Fruit fly (Drosophila melanogaster) whole organism, embryonic: Measurements from ENCODE around the gene Rok.

Experiments used
- Blimp-1 ChIP-seq: fragments of 200-800 bp; sonication (Bioruptor generic); optimal IDR thresholded peaks from 3 replicates; lab custom pipeline; 2018; ENCODE audit warnings: missing biosample characterization, missing genetic modification characterization, mild to moderate bottlenecking, moderate library complexity, missing genetic modification reagents
- CG10431 ChIP-seq: fragments of 200-800 bp; sonication (Bioruptor generic); optimal IDR thresholded peaks from 3 replicates; lab custom pipeline; 2018; ENCODE audit warnings: missing biosample characterization, mild to moderate bottlenecking, missing genetic modification characterization
- CG10543 ChIP-seq: fragments of 200-800 bp; sonication (Bioruptor generic); optimal IDR thresholded peaks from 3 replicates; lab custom pipeline; 2017; ENCODE audit warnings: missing biosample characterization, mild to moderate bottlenecking, missing genetic modification characterization, moderate library complexity
- CG10565 ChIP-seq: fragments of 200-800 bp; sonication (Bioruptor generic); optimal IDR thresholded peaks from 3 replicates; lab custom pipeline; 2016; ENCODE audit warnings: missing biosample characterization, mild to moderate bottlenecking, missing genetic modification characterization
- CG10959 ChIP-seq: fragments of 200-800 bp; sonication (Bioruptor generic); IDR thresholded peaks from 2 replicates; pipeline ENCODE4 v1.3.6; 2022; ENCODE audit warnings: missing biosample characterization, missing genetic modification characterization
- CG11085 ChIP-seq: fragments of 200-800 bp; sonication (Bioruptor generic); IDR thresholded peaks from 2 replicates; pipeline ENCODE4 v1.3.6; 2022; ENCODE audit warnings: missing biosample characterization, missing genetic modification characterization
- CG12744 ChIP-seq: fragments of 200-800 bp; sonication (Bioruptor generic); optimal IDR thresholded peaks from 2 replicates; lab custom pipeline; 2016; ENCODE audit warnings: missing biosample characterization, missing genetic modification characterization
- CG13296 ChIP-seq: fragments of 200-800 bp; sonication (Bioruptor generic); optimal IDR thresholded peaks from 3 replicates; lab custom pipeline; 2018; ENCODE audit warnings: missing biosample characterization, mild to moderate bottlenecking, missing genetic modification characterization
- CG14710 ChIP-seq: fragments of 200-800 bp; sonication (Bioruptor generic); optimal IDR thresholded peaks from 3 replicates; lab custom pipeline; 2019; ENCODE audit warnings: missing biosample characterization, mild to moderate bottlenecking, missing genetic modification characterization, moderate library complexity
- CG15269 ChIP-seq: fragments of 200-800 bp; sonication (Bioruptor generic); optimal IDR thresholded peaks from 2 replicates; lab custom pipeline; 2018; ENCODE audit warnings: missing biosample characterization, mild to moderate bottlenecking, missing genetic modification characterization, moderate library complexity
- CG15601 ChIP-seq: fragments of 200-800 bp; sonication (Bioruptor generic); optimal IDR thresholded peaks from 3 replicates; lab custom pipeline; 2019; ENCODE audit warnings: missing biosample characterization, mild to moderate bottlenecking, missing genetic modification characterization, moderate library complexity
- CG1602 ChIP-seq: fragments of 200-800 bp; sonication (Bioruptor generic); optimal IDR thresholded peaks from 3 replicates; lab custom pipeline; 2016; ENCODE audit warnings: missing biosample characterization, missing genetic modification characterization
- CG16815 ChIP-seq: fragments of 200-800 bp; sonication (Bioruptor generic); optimal IDR thresholded peaks from 3 replicates; lab custom pipeline; 2017; ENCODE audit warnings: missing biosample characterization, mild to moderate bottlenecking, missing genetic modification characterization
- CG17359 ChIP-seq: fragments of 200-800 bp; sonication (Bioruptor generic); optimal IDR thresholded peaks from 3 replicates; lab custom pipeline; 2018; ENCODE audit warnings: missing biosample characterization, mild to moderate bottlenecking, missing genetic modification characterization, moderate library complexity
- CG32767 ChIP-seq: fragments of 200-800 bp; sonication (Bioruptor generic); IDR thresholded peaks from 2 replicates; pipeline ENCODE4 v1.3.6; 2022; ENCODE audit warnings: missing biosample characterization, missing genetic modification characterization
- CG3407 ChIP-seq: fragments of 200-800 bp; sonication (Bioruptor generic); optimal IDR thresholded peaks from 2 replicates; lab custom pipeline; 2018; ENCODE audit warnings: missing biosample characterization, mild to moderate bottlenecking, missing genetic modification characterization
- CG3847 ChIP-seq: fragments of 200-800 bp; sonication (Bioruptor generic); IDR thresholded peaks from 2 replicates; pipeline ENCODE4 v1.3.6; 2022; ENCODE audit warnings: missing biosample characterization, missing genetic modification characterization
- CG42726 ChIP-seq: fragments of 200-800 bp; sonication (Bioruptor generic); IDR thresholded peaks from 2 replicates; pipeline ENCODE4 v1.3.6; 2022; ENCODE audit warnings: missing biosample characterization, missing genetic modification characterization; ENCODE audit not compliant: partially characterized antibody
- CG4404 ChIP-seq: fragments of 200-800 bp; sonication (Bioruptor generic); IDR thresholded peaks from 2 replicates; pipeline ENCODE4 v1.3.6; 2022; ENCODE audit warnings: missing biosample characterization, missing genetic modification characterization
- CG5245 ChIP-seq: fragments of 200-800 bp; sonication (Bioruptor generic); optimal IDR thresholded peaks from 3 replicates; lab custom pipeline; 2016; ENCODE audit warnings: missing biosample characterization, missing genetic modification characterization
- CG7963 ChIP-seq: fragments of 200-800 bp; sonication (Bioruptor generic); IDR thresholded peaks from 3 replicates; pipeline ENCODE4 v1.3.6; 2022; ENCODE audit warnings: missing biosample characterization, missing genetic modification characterization; ENCODE audit not compliant: partially characterized antibody
- CG8089 ChIP-seq: fragments of 200-800 bp; sonication (Bioruptor generic); optimal IDR thresholded peaks from 3 replicates; lab custom pipeline; 2016; ENCODE audit warnings: missing biosample characterization, missing genetic modification characterization
- CG8290 ChIP-seq, 3 experiments: fragments of 200-800 bp; sonication (Bioruptor generic); optimal IDR thresholded peaks; 2 replicates each; lab custom pipeline; 2016 to 2019; ENCODE audit warnings: missing biosample characterization in 3 of 3, missing genetic modification characterization in 3 of 3, mild to moderate bottlenecking in 2 of 3, moderate library complexity in 1 of 3
- CG9609 ChIP-seq: fragments of 200-800 bp; sonication (Bioruptor generic); optimal IDR thresholded peaks from 3 replicates; lab custom pipeline; 2016; ENCODE audit warnings: missing biosample characterization, missing genetic modification characterization
- Chrac-16 ChIP-seq: fragments of 200-800 bp; sonication (Bioruptor generic); optimal IDR thresholded peaks from 3 replicates; lab custom pipeline; 2016; ENCODE audit warnings: missing biosample characterization, missing genetic modification characterization
- Dfd ChIP-seq, 2 experiments: fragments of >200 bp; optimal IDR thresholded peaks; 2 replicates each; lab custom pipeline; 2017; ENCODE audit warnings: missing biosample characterization in 2 of 2, missing genetic modification characterization in 2 of 2
- HmgD ChIP-seq: fragments of 200-800 bp; sonication (Bioruptor generic); optimal IDR thresholded peaks from 3 replicates; lab custom pipeline; 2016; ENCODE audit warnings: missing biosample characterization, missing genetic modification characterization
- Hmr ChIP-seq: fragments of 200-800 bp; sonication (Bioruptor generic); optimal IDR thresholded peaks from 3 replicates; lab custom pipeline; 2017; ENCODE audit warnings: mild to moderate bottlenecking, missing biosample characterization, missing genetic modification reagents, missing genetic modification characterization
- Hr78 ChIP-seq, 2 experiments: fragments of 200-800 bp in 1 of 2; fragments of >200 bp in 1 of 2; sonication (Bioruptor generic) in 1 of 2; optimal IDR thresholded peaks; 2 replicates each; lab custom pipeline; 2017 to 2019; ENCODE audit warnings: missing biosample characterization in 2 of 2, missing genetic modification characterization in 2 of 2, mild to moderate bottlenecking in 1 of 2, moderate library complexity in 1 of 2
- Lim3 ChIP-seq: fragments of 200-800 bp; sonication (Bioruptor generic); IDR thresholded peaks from 2 replicates; pipeline ENCODE4 v1.3.6; 2022; ENCODE audit warnings: missing biosample characterization, missing genetic modification characterization
- Xrp1 ChIP-seq: fragments of 200-800 bp; sonication (Bioruptor generic); IDR thresholded peaks from 2 replicates; pipeline ENCODE4 v1.3.6; 2022; ENCODE audit warnings: missing biosample characterization, missing genetic modification characterization
- aop ChIP-seq: fragments of 200-800 bp; sonication (Bioruptor generic); IDR thresholded peaks from 2 replicates; pipeline ENCODE4 v1.3.6; 2022; ENCODE audit warnings: missing biosample characterization, missing genetic modification characterization
- az2 ChIP-seq: fragments of 200-800 bp; sonication (Bioruptor generic); optimal IDR thresholded peaks from 3 replicates; lab custom pipeline; 2016; ENCODE audit warnings: missing biosample characterization, missing genetic modification characterization
- bigmax ChIP-seq: fragments of 200-800 bp; sonication (Bioruptor generic); optimal IDR thresholded peaks from 2 replicates; lab custom pipeline; 2018; ENCODE audit warnings: missing biosample characterization, mild to moderate bottlenecking, missing genetic modification characterization
- bsh ChIP-seq, 2 experiments: fragments of 200-800 bp; sonication (Bioruptor generic); optimal IDR thresholded peaks; 2 replicates each; lab custom pipeline; 2017 to 2018; ENCODE audit warnings: mild to moderate bottlenecking in 2 of 2, missing biosample characterization in 2 of 2, missing genetic modification characterization in 2 of 2, moderate library complexity in 1 of 2
- cato ChIP-seq: fragments of 200-800 bp; sonication (Bioruptor generic); optimal IDR thresholded peaks from 2 replicates; lab custom pipeline; 2016; ENCODE audit warnings: missing biosample characterization, missing genetic modification characterization, borderline replicate concordance
- chn ChIP-seq: fragments of 200-800 bp; sonication (Bioruptor generic); optimal IDR thresholded peaks from 2 replicates; lab custom pipeline; 2016; ENCODE audit warnings: missing biosample characterization, missing genetic modification characterization
- crp ChIP-seq, 2 experiments: fragments of 200-800 bp; sonication (Bioruptor generic); optimal IDR thresholded peaks; 2 replicates in 1 of 2; 3 replicates in 1 of 2; lab custom pipeline; 2017; ENCODE audit warnings: missing biosample characterization in 2 of 2, missing genetic modification characterization in 2 of 2, mild to moderate bottlenecking in 1 of 2, moderate library complexity in 1 of 2
- ems ChIP-seq: fragments of 200-800 bp; sonication (Bioruptor generic); optimal IDR thresholded peaks from 3 replicates; lab custom pipeline; 2016; ENCODE audit warnings: missing biosample characterization, missing genetic modification characterization
- fd3F ChIP-seq: fragments of 200-800 bp; sonication (Bioruptor generic); optimal IDR thresholded peaks from 2 replicates; lab custom pipeline; 2018; ENCODE audit warnings: missing biosample characterization, mild to moderate bottlenecking, missing genetic modification characterization, moderate library complexity
- hb ChIP-seq: fragments of 200-800 bp; sonication (Bioruptor generic); IDR thresholded peaks from 3 replicates; pipeline ENCODE4 v1.3.6; 2022; ENCODE audit warnings: missing biosample characterization, missing genetic modification characterization; ENCODE audit not compliant: partially characterized antibody
- onecut ChIP-seq: fragments of 200-800 bp; sonication (Bioruptor generic); IDR thresholded peaks from 2 replicates; pipeline ENCODE4 v1.3.6; 2022; ENCODE audit warnings: missing biosample characterization, missing genetic modification characterization
- pb ChIP-seq: fragments of 200-800 bp; sonication (Bioruptor generic); optimal IDR thresholded peaks from 3 replicates; lab custom pipeline; 2016; ENCODE audit warnings: missing biosample characterization, missing genetic modification characterization
- pita ChIP-seq: fragments of 200-800 bp; sonication (Bioruptor generic); optimal IDR thresholded peaks from 2 replicates; lab custom pipeline; 2017; ENCODE audit warnings: missing biosample characterization, mild to moderate bottlenecking, missing genetic modification characterization
- pros ChIP-seq: fragments of 200-800 bp; sonication (Bioruptor generic); optimal IDR thresholded peaks from 3 replicates; lab custom pipeline; 2019; ENCODE audit warnings: missing biosample characterization, mild to moderate bottlenecking, missing genetic modification characterization, moderate library complexity
- sima ChIP-seq: fragments of 200-800 bp; sonication (Bioruptor generic); optimal IDR thresholded peaks from 2 replicates; lab custom pipeline; 2016; ENCODE audit warnings: missing biosample characterization, missing genetic modification characterization
- ssp ChIP-seq: fragments of 200-800 bp; sonication (Bioruptor generic); IDR thresholded peaks from 2 replicates; pipeline ENCODE4 v1.3.6; 2022; ENCODE audit warnings: missing biosample characterization, missing genetic modification characterization
- wdn ChIP-seq: fragments of 200-800 bp; sonication (Bioruptor generic); IDR thresholded peaks from 2 replicates; pipeline ENCODE4 v1.3.6; 2022; ENCODE audit warnings: missing biosample characterization, missing genetic modification characterization
- wek ChIP-seq: fragments of 200-800 bp; sonication (Bioruptor generic); optimal IDR thresholded peaks from 3 replicates; lab custom pipeline; 2018; ENCODE audit warnings: missing biosample characterization, mild to moderate bottlenecking, missing genetic modification characterization, moderate library complexity
- yki ChIP-seq: fragments of >200 bp; optimal IDR thresholded peaks from 3 replicates; lab custom pipeline; 2018

Gene Rok

dm6 chrX:16655724-16656235 lies 18.6 kb upstream of the Rok start (continued):
- TF ChIP-seq Xrp1, result 0 out of 2 replicates have a peak, but pooled peaks have one; percentile 22
- no peak for TF ChIP-seq Chrac-16 (GFP tag; lab: Kevin White, UChicago)
- no peak for TF ChIP-seq CG10565 (GFP tag; lab: Kevin White, UChicago)
- no peak for TF ChIP-seq chn (GFP tag; lab: Kevin White, UChicago)
- TF ChIP-seq CG3407, result no peak
- no peak for TF ChIP-seq hb (GFP tag; lab: Robert Waterston, UW)
- no peak for TF ChIP-seq CG16815 (GFP tag; lab: Kevin White, UChicago)
- no peak for TF ChIP-seq Lim3 (GFP tag; lab: Robert Waterston, UW)
- TF ChIP-seq CG42726, result no peak
- no peak for TF ChIP-seq cato (GFP tag; lab: Kevin White, UChicago)
- no peak for TF ChIP-seq fd3F (GFP tag; lab: Kevin White, UChicago)
- no peak for TF ChIP-seq CG10431 (GFP tag; lab: Kevin White, UChicago)
- no peak for TF ChIP-seq Hr78 (GFP tag; optimal IDR thresholded peaks at IDR 0.05; lab: Kevin White, UChicago)
- peak; percentile 75 for TF ChIP-seq CG10543
- TF ChIP-seq Blimp-1 (GFP tag; lab: Kevin White, UChicago), result peak; percentile 11
- no peak for TF ChIP-seq CG10959 (GFP tag; lab: Robert Waterston, UW)
- no peak for TF ChIP-seq ems (GFP tag; lab: Kevin White, UChicago)
- no peak for TF ChIP-seq CG7963 (GFP tag; lab: Robert Waterston, UW)
- TF ChIP-seq crp (GFP tag; optimal IDR thresholded peaks at IDR 0.05; lab: Kevin White, UChicago), result no peak
- no peak for TF ChIP-seq pb
- TF ChIP-seq bsh (GFP tag; optimal IDR thresholded peaks at IDR 0.05; lab: Kevin White, UChicago), result no peak
- no peak for TF ChIP-seq CG11085 (GFP tag; lab: Robert Waterston, UW)
- no peak for TF ChIP-seq CG15601 (tag; lab: Kevin White, UChicago)
- no peak for TF ChIP-seq CG14710 (tag; lab: Kevin White, UChicago)
- TF ChIP-seq Hmr (GFP tag; lab: Kevin White, UChicago), result peak; percentile 11
- TF ChIP-seq yki, result no peak
- no peak for TF ChIP-seq pita (GFP tag; lab: Kevin White, UChicago)
- no peak for TF ChIP-seq CG12744 (GFP tag; lab: Kevin White, UChicago)
- peak; percentile 2 for TF ChIP-seq HmgD (GFP tag; lab: Kevin White, UChicago)
- TF ChIP-seq CG9609 (GFP tag; lab: Kevin White, UChicago), result no peak
- TF ChIP-seq sima (GFP tag; lab: Kevin White, UChicago), result no peak
- no peak for TF ChIP-seq CG8290 (GFP tag; optimal IDR thresholded peaks at IDR 0.05; lab: Kevin White, UChicago)
- peak in 1 of 2 experiments; percentile 28 for TF ChIP-seq CG8290 (tag; optimal IDR thresholded peaks at IDR 0.05; lab: Kevin White, UChicago)
- TF ChIP-seq aop, result no peak
- TF ChIP-seq onecut (GFP tag; lab: Robert Waterston, UW), result no peak
- no peak for TF ChIP-seq Dfd (GFP tag; optimal IDR thresholded peaks at IDR 0.05; lab: Kevin White, UChicago)
- no peak for TF ChIP-seq CG5245 (GFP tag; lab: Kevin White, UChicago)
- no peak for TF ChIP-seq ssp
- no peak for TF ChIP-seq CG1602
- peak; percentile 45 for TF ChIP-seq CG13296
- TF ChIP-seq CG17359 (tag; lab: Kevin White, UChicago), result no peak
- TF ChIP-seq wdn (GFP tag; lab: Robert Waterston, UW), result no peak
- TF ChIP-seq CG4404 (GFP tag; lab: Robert Waterston, UW), result no peak
- peak; percentile 52 for TF ChIP-seq pros (GFP tag; lab: Kevin White, UChicago)
- TF ChIP-seq CG3847 (GFP tag; lab: Robert Waterston, UW), result no peak
- no peak for TF ChIP-seq az2 (GFP tag; lab: Kevin White, UChicago)
- no peak for TF ChIP-seq bigmax (GFP tag; lab: Kevin White, UChicago)
- no peak for TF ChIP-seq CG8089
- TF ChIP-seq wek (GFP tag; lab: Kevin White, UChicago), result peak; percentile 18
- TF ChIP-seq CG15269 (tag; lab: Kevin White, UChicago), result peak; percentile 36
- no peak for TF ChIP-seq CG32767 (GFP tag; lab: Robert Waterston, UW)
